Worm (Caenorhabditis elegans) whole organism, young adult: ENCODE results near the gene R04A9.1.

Source experiments
- Y53F4B.3 ChIP-seq: fragments of 200-800 bp; sonication (Bioruptor generic); IDR thresholded peaks from 2 replicates; pipeline ENCODE4 v1.3.6; 2022; ENCODE audit warnings: missing genetic modification reagents, missing genetic modification characterization, missing compliant biosample characterization
- Y56A3A.18 ChIP-seq: fragments of 200-800 bp; sonication (Bioruptor generic); IDR thresholded peaks from 2 replicates; pipeline ENCODE4 v1.3.6; 2022; ENCODE audit warnings: missing genetic modification reagents, missing genetic modification characterization, missing compliant biosample characterization
- Y67H2A.10 ChIP-seq: fragments of 200-800 bp; sonication (Bioruptor generic); conservative IDR thresholded peaks from 2 replicates; pipeline ENCODE4 v1.3.6; 2022; ENCODE audit warnings: missing genetic modification reagents, missing genetic modification characterization, missing compliant biosample characterization
- Y79H2A.3 ChIP-seq: fragments of 200-800 bp; sonication (Bioruptor generic); conservative IDR thresholded peaks from 2 replicates; pipeline ENCODE4 v1.3.6; 2022; ENCODE audit warnings: missing genetic modification reagents, missing genetic modification characterization, missing compliant biosample characterization
- ceh-100 ChIP-seq: fragments of 200-800 bp; sonication (Bioruptor generic); IDR thresholded peaks from 2 replicates; pipeline ENCODE4 v1.3.6; 2022; ENCODE audit warnings: missing genetic modification reagents, missing genetic modification characterization, missing compliant biosample characterization
- ceh-40 ChIP-seq: fragments of 200-800 bp; sonication (Bioruptor generic); IDR thresholded peaks from 2 replicates; pipeline ENCODE4 v1.3.6; 2022; ENCODE audit warnings: missing genetic modification characterization, missing compliant biosample characterization
- dox-1 ChIP-seq: fragments of 200-800 bp; sonication (Bioruptor generic); IDR thresholded peaks from 2 replicates; pipeline ENCODE4 v1.3.6; 2022; ENCODE audit warnings: missing genetic modification reagents, missing genetic modification characterization, missing compliant biosample characterization
- egrh-3 ChIP-seq: fragments of 200-800 bp; sonication (Bioruptor generic); IDR thresholded peaks from 2 replicates; pipeline ENCODE4 v1.3.6; 2022; ENCODE audit warnings: missing genetic modification reagents, missing genetic modification characterization, missing compliant biosample characterization
- ekl-4 ChIP-seq: fragments of 200-800 bp; sonication (Bioruptor generic); IDR thresholded peaks from 2 replicates; pipeline ENCODE4 v1.3.6; 2022; ENCODE audit warnings: missing genetic modification reagents, missing genetic modification characterization, missing compliant biosample characterization
- hsf-1 ChIP-seq: fragments of 200-800 bp; sonication (Bioruptor generic); IDR thresholded peaks from 2 replicates; pipeline ENCODE4 v1.3.6; 2022; ENCODE audit warnings: missing genetic modification reagents, missing genetic modification characterization, missing compliant biosample characterization
- lin-26 ChIP-seq: fragments of 200-800 bp; sonication (Bioruptor generic); IDR thresholded peaks from 2 replicates; pipeline ENCODE4 v1.3.6; 2022; ENCODE audit warnings: missing genetic modification reagents, missing genetic modification characterization, missing compliant biosample characterization
- madf-6 ChIP-seq: fragments of 200-800 bp; sonication (Bioruptor generic); IDR thresholded peaks from 2 replicates; pipeline ENCODE4 v1.3.6; 2022; ENCODE audit warnings: missing genetic modification reagents, missing genetic modification characterization, missing compliant biosample characterization
- nfyb-1 ChIP-seq: fragments of 200-800 bp; sonication (Bioruptor generic); IDR thresholded peaks from 2 replicates; pipeline ENCODE4 v1.3.6; 2022; ENCODE audit warnings: missing genetic modification reagents, missing genetic modification characterization, missing compliant biosample characterization
- nhr-80 ChIP-seq: sonication (generic microtip); optimal IDR thresholded peaks from 2 replicates; lab custom pipeline; 2016; ENCODE audit warnings: missing genetic modification characterization, missing compliant biosample characterization
- pbrm-1 ChIP-seq: fragments of 200-800 bp; sonication (Bioruptor generic); IDR thresholded peaks from 2 replicates; pipeline ENCODE4 v1.3.6; 2022; ENCODE audit warnings: missing genetic modification reagents, missing genetic modification characterization, missing compliant biosample characterization
- tbp1 ChIP-seq: fragments of 200-800 bp; sonication (Bioruptor generic); optimal IDR thresholded peaks from 2 replicates; lab custom pipeline; 2018; ENCODE audit warnings: mild to moderate bottlenecking, missing genetic modification characterization, missing compliant biosample characterization

Gene R04A9.1

ce11 chrX:443433-443832 lies 38.7 kb downstream of the R04A9.1 start:
- TF ChIP-seq ekl-4 (peak; percentile 61), pbrm-1 (peak; percentile 44; the same call in 1 of the 2 replicates), Y56A3A.18 (peak; percentile 74), Y79H2A.3 (GFP tag; lab: Robert Waterston, UW) (peak; percentile 41; the same call in 1 of the 2 replicates), lin-26 (GFP tag; lab: Robert Waterston, UW) (peak; percentile 45; the same call in 1 of the 2 replicates), ceh-100 (GFP tag; lab: Robert Waterston, UW) (peak; percentile 62), egrh-3 (peak; percentile 43; the same call in 1 of the 2 replicates), Y53F4B.3 (GFP tag; lab: Robert Waterston, UW) (peak; percentile 42; the same call in 1 of the 2 replicates), Y67H2A.10 (GFP tag; lab: Robert Waterston, UW) (peak; percentile 57; the same call in 1 of the 2 replicates), hsf-1 (peak; percentile 98), dox-1 (GFP tag; lab: Robert Waterston, UW) (peak; percentile 94), nfyb-1 (0 out of 2 replicates have a peak, but pooled peaks have one; percentile 20), ceh-40 (GFP tag; lab: Robert Waterston, UW) (peak; percentile 76; the same call in 1 of the 2 replicates), madf-6 (GFP tag; lab: Robert Waterston, UW) (peak; percentile 56; the same call in 1 of the 2 replicates)

- TF ChIP-seq nhr-80 (peak; percentile 27), tbp1 (GFP tag; lab: Kevin White, UChicago) (no peak)
These were observed 45.1 kb downstream of the R04A9.1 start, which contains the start of gene F52D1.2 for ce11 chrX:449820-450219. F52D1.2 (minus strand) TSS chrX:450212.
